Fruit fly (Drosophila melanogaster) whole organism: ENCODE measurements around the gene Fbw5.

Experiments
- CG8478 ChIP-seq: fragments of >200 bp; optimal IDR thresholded peaks from 2 replicates; lab custom pipeline; 2018; ENCODE audit warnings: inconsistent platforms
- Dll ChIP-seq: fragments of >200 bp; optimal IDR thresholded peaks from 2 replicates; lab custom pipeline; 2017
- EcR ChIP-seq, 2 experiments: fragments of >200 bp; optimal IDR thresholded peaks; 2 replicates each; lab custom pipeline; 2017; ENCODE audit warnings: missing biosample characterization in 2 of 2, missing genetic modification characterization in 2 of 2, missing genetic modification reagents in 2 of 2
- pan ChIP-seq: fragments of >200 bp; optimal IDR thresholded peaks from 2 replicates; lab custom pipeline; 2017
- psq ChIP-seq: fragments of >200 bp; optimal IDR thresholded peaks from 2 replicates; lab custom pipeline; 2017
- usp ChIP-seq: fragments of >200 bp; optimal IDR thresholded peaks from 2 replicates; lab custom pipeline; 2017; ENCODE audit warnings: missing biosample characterization, missing genetic modification characterization, mixed read lengths

Fbw5 gene

dm6 chr2L:6034344-6034743, 31.4 kb downstream of the Fbw5 start, which contains the start of gene CG9109:
CG9109 (minus strand) TSS chr2L:6034423.
- no peak for TF ChIP-seq psq
- TF ChIP-seq usp (GFP tag; lab: Kevin White, UChicago) = no peak
- TF ChIP-seq CG8478 (lab: Kevin White, UChicago) = no peak
- TF ChIP-seq EcR (GFP tag; optimal IDR thresholded peaks at IDR 0.05; lab: Kevin White, UChicago) = no peak
- TF ChIP-seq Dll (lab: Kevin White, UChicago) = no peak
- TF ChIP-seq pan (lab: Kevin White, UChicago) = no peak

dm6 chr2L:6031838-6032237, 33.9 kb downstream of the Fbw5 start:
- TF ChIP-seq EcR (GFP tag; optimal IDR thresholded peaks at IDR 0.05; lab: Kevin White, UChicago) (no peak), usp (GFP tag; lab: Kevin White, UChicago) (no peak), pan (lab: Kevin White, UChicago) (no peak), CG8478 (lab: Kevin White, UChicago) (no peak), psq (no peak), Dll (lab: Kevin White, UChicago) (no peak)

- TF ChIP-seq pan (lab: Kevin White, UChicago) (no peak), psq (no peak), Dll (lab: Kevin White, UChicago) (no peak), EcR (GFP tag; optimal IDR thresholded peaks at IDR 0.05; lab: Kevin White, UChicago) (no peak), usp (GFP tag; lab: Kevin White, UChicago) (no peak), CG8478 (lab: Kevin White, UChicago) (no peak)
Observed at dm6 chr2L:6028712-6029111, 37.0 kb downstream of the Fbw5 start.

dm6 chr2L:6024345-6024907, 41.3 kb downstream of the Fbw5 start, which contains the start of gene CG9107:
CG9107 (minus strand) TSS chr2L:6024539.
- no peak for TF ChIP-seq Dll (lab: Kevin White, UChicago)
- no peak for TF ChIP-seq CG8478 (lab: Kevin White, UChicago)
- TF ChIP-seq psq = no peak
- TF ChIP-seq EcR (GFP tag; optimal IDR thresholded peaks at IDR 0.05; lab: Kevin White, UChicago) = no peak
- no peak for TF ChIP-seq usp (GFP tag; lab: Kevin White, UChicago)
- no peak for TF ChIP-seq pan (lab: Kevin White, UChicago)

dm6 chr2L:6022793-6023192, 43.0 kb downstream of the Fbw5 start:
- TF ChIP-seq pan (lab: Kevin White, UChicago) (no peak), CG8478 (lab: Kevin White, UChicago) (no peak), usp (GFP tag; lab: Kevin White, UChicago) (no peak), EcR (GFP tag; optimal IDR thresholded peaks at IDR 0.05; lab: Kevin White, UChicago) (no peak), psq (no peak), Dll (lab: Kevin White, UChicago) (no peak)

dm6 chr2L:6020535-6020934, 45.2 kb downstream of the Fbw5 start, which contains the start of gene CG13996:
CG13996 (plus strand) TSS chr2L:6020835.
- TF ChIP-seq psq (no peak), usp (GFP tag; lab: Kevin White, UChicago) (no peak), Dll (lab: Kevin White, UChicago) (no peak), pan (lab: Kevin White, UChicago) (no peak), EcR (GFP tag; optimal IDR thresholded peaks at IDR 0.05; lab: Kevin White, UChicago) (no peak), CG8478 (lab: Kevin White, UChicago) (no peak)

dm6 chr2L:6019352-6020131, 46.2 kb downstream of the Fbw5 start, which contains the start of gene H2.0:
H2.0 (minus strand) TSS chr2L:6019402.
- TF ChIP-seq pan (lab: Kevin White, UChicago) = no peak
- TF ChIP-seq Dll (lab: Kevin White, UChicago) = no peak
- no peak for TF ChIP-seq EcR (GFP tag; optimal IDR thresholded peaks at IDR 0.05; lab: Kevin White, UChicago)
- no peak for TF ChIP-seq usp (GFP tag; lab: Kevin White, UChicago)
- TF ChIP-seq CG8478 (lab: Kevin White, UChicago) = no peak
- TF ChIP-seq psq = no peak
